Fruit fly (Drosophila melanogaster) whole organism, prepupa: ENCODE measurements around the gene CG42507.

Experiments
- Blimp-1 ChIP-seq: fragments of 200-800 bp; sonication (Bioruptor generic); optimal IDR thresholded peaks from 3 replicates; lab custom pipeline; 2017; ENCODE audit warnings: missing biosample characterization, missing genetic modification characterization, mild to moderate bottlenecking, moderate library complexity, missing genetic modification reagents
- CG10669 ChIP-seq: fragments of 200-800 bp; sonication (Bioruptor generic); optimal IDR thresholded peaks from 3 replicates; lab custom pipeline; 2018; ENCODE audit warnings: missing biosample characterization, mild to moderate bottlenecking, missing genetic modification characterization, moderate library complexity
- CG11294 ChIP-seq: fragments of 200-800 bp; sonication (Bioruptor generic); IDR thresholded peaks from 2 replicates; pipeline ENCODE4 v1.3.6; 2022; ENCODE audit warnings: missing biosample characterization, missing genetic modification characterization
- CG11762 ChIP-seq: fragments of 200-800 bp; sonication (Bioruptor generic); optimal IDR thresholded peaks from 3 replicates; lab custom pipeline; 2016; ENCODE audit warnings: missing biosample characterization, missing genetic modification characterization; ENCODE audit not compliant: insufficient read depth
- CG11902 ChIP-seq: fragments of 200-800 bp; sonication (Bioruptor generic); optimal IDR thresholded peaks from 3 replicates; lab custom pipeline; 2016; ENCODE audit warnings: missing biosample characterization, missing genetic modification characterization
- CG15336 ChIP-seq: fragments of 200-800 bp; sonication (Bioruptor generic); IDR thresholded peaks from 2 replicates; pipeline ENCODE4 v1.3.6; 2022; ENCODE audit warnings: missing biosample characterization, missing genetic modification characterization
- CG1621 ChIP-seq: fragments of 200-800 bp; sonication (Bioruptor generic); optimal IDR thresholded peaks from 3 replicates; lab custom pipeline; 2018; ENCODE audit warnings: missing biosample characterization, mild to moderate bottlenecking, missing genetic modification characterization
- CG16779 ChIP-seq: fragments of 200-800 bp; sonication (Bioruptor generic); optimal IDR thresholded peaks from 3 replicates; lab custom pipeline; 2017; ENCODE audit warnings: missing biosample characterization, mild to moderate bottlenecking, missing genetic modification characterization
- CG3032 ChIP-seq: fragments of 200-800 bp; optimal IDR thresholded peaks from 2 replicates; lab custom pipeline; 2019; ENCODE audit warnings: missing biosample characterization, mild to moderate bottlenecking, missing genetic modification characterization, moderate library complexity
- CG31627 ChIP-seq: fragments of 200-800 bp; sonication (Bioruptor generic); optimal IDR thresholded peaks from 3 replicates; lab custom pipeline; 2016; ENCODE audit warnings: missing biosample characterization, missing genetic modification characterization
- CG3919 ChIP-seq: fragments of 200-800 bp; sonication (Bioruptor generic); optimal IDR thresholded peaks from 3 replicates; lab custom pipeline; 2016; ENCODE audit warnings: missing biosample characterization, missing genetic modification characterization
- CG4318 ChIP-seq: fragments of 200-800 bp; sonication (Bioruptor generic); optimal IDR thresholded peaks from 3 replicates; lab custom pipeline; 2017; ENCODE audit warnings: missing biosample characterization, mild to moderate bottlenecking, missing genetic modification characterization
- CG6163 ChIP-seq: fragments of 200-800 bp; sonication (Bioruptor generic); IDR thresholded peaks from 3 replicates; pipeline ENCODE4 v1.3.6; 2022; ENCODE audit warnings: missing biosample characterization, missing genetic modification characterization
- CG6854 ChIP-seq: fragments of 200-800 bp; sonication (Bioruptor generic); optimal IDR thresholded peaks from 2 replicates; lab custom pipeline; 2017; ENCODE audit warnings: missing biosample characterization, mild to moderate bottlenecking, missing genetic modification characterization
- CG7368 ChIP-seq: fragments of 200-800 bp; sonication (Bioruptor generic); optimal IDR thresholded peaks from 3 replicates; lab custom pipeline; 2016; ENCODE audit warnings: missing biosample characterization, missing genetic modification characterization
- CG8119 ChIP-seq: fragments of 200-800 bp; sonication (Bioruptor generic); IDR thresholded peaks from 3 replicates; pipeline ENCODE4 v1.3.6; 2022; ENCODE audit warnings: missing biosample characterization, missing genetic modification characterization
- Eip75B ChIP-seq: fragments of 200-800 bp; sonication (Bioruptor generic); optimal IDR thresholded peaks from 3 replicates; lab custom pipeline; 2016; ENCODE audit warnings: missing biosample characterization, missing genetic modification characterization
- Eip78C ChIP-seq: fragments of 200-800 bp; sonication (Bioruptor generic); peaks from one replicate; lab custom pipeline; 2016; ENCODE audit warnings: missing biosample characterization, missing genetic modification characterization
- Ets21C ChIP-seq: fragments of 200-800 bp; sonication (Bioruptor generic); optimal IDR thresholded peaks from 3 replicates; lab custom pipeline; 2016; ENCODE audit warnings: missing biosample characterization, missing genetic modification characterization
- Ets96B ChIP-seq: fragments of 200-800 bp; optimal IDR thresholded peaks from 2 replicates; lab custom pipeline; 2019; ENCODE audit warnings: missing biosample characterization, mild to moderate bottlenecking, missing genetic modification characterization, moderate library complexity
- Hr39 ChIP-seq: fragments of 200-800 bp; sonication (Bioruptor generic); optimal IDR thresholded peaks from 2 replicates; lab custom pipeline; 2016; ENCODE audit warnings: missing biosample characterization, missing genetic modification characterization
- Hr4 ChIP-seq: fragments of 200-800 bp; sonication (Bioruptor generic); optimal IDR thresholded peaks from 3 replicates; lab custom pipeline; 2016; ENCODE audit warnings: missing biosample characterization, missing genetic modification characterization
- Lpt ChIP-seq: fragments of 200-800 bp; sonication (Bioruptor generic); optimal IDR thresholded peaks from 3 replicates; lab custom pipeline; 2016; ENCODE audit warnings: missing biosample characterization, missing genetic modification characterization
- OdsH ChIP-seq: fragments of 200-800 bp; sonication (Bioruptor generic); optimal IDR thresholded peaks from 3 replicates; lab custom pipeline; 2016; ENCODE audit warnings: missing biosample characterization, missing genetic modification characterization
- Smox ChIP-seq: fragments of 200-800 bp; sonication (Bioruptor generic); optimal IDR thresholded peaks from 3 replicates; lab custom pipeline; 2016; ENCODE audit warnings: missing biosample characterization, missing genetic modification characterization
- Sox102F ChIP-seq: fragments of 200-800 bp; sonication (Bioruptor generic); optimal IDR thresholded peaks from 2 replicates; lab custom pipeline; 2016; ENCODE audit warnings: missing biosample characterization, mild to moderate bottlenecking, missing genetic modification characterization
- Sox14 ChIP-seq: fragments of 200-800 bp; sonication (Bioruptor generic); optimal IDR thresholded peaks from 3 replicates; lab custom pipeline; 2016; ENCODE audit warnings: missing biosample characterization, missing genetic modification characterization
- Sox15 ChIP-seq: fragments of 200-800 bp; sonication (Bioruptor generic); optimal IDR thresholded peaks from 3 replicates; lab custom pipeline; 2016; ENCODE audit warnings: missing biosample characterization, missing genetic modification characterization
- achi ChIP-seq: fragments of 200-800 bp; sonication (Bioruptor generic); optimal IDR thresholded peaks from 3 replicates; lab custom pipeline; 2016; ENCODE audit warnings: missing biosample characterization, missing genetic modification characterization
- acj6 ChIP-seq: fragments of 200-800 bp; sonication (Bioruptor generic); optimal IDR thresholded peaks from 3 replicates; lab custom pipeline; 2016; ENCODE audit warnings: missing biosample characterization, missing genetic modification characterization
- cyc ChIP-seq: fragments of 200-800 bp; sonication (Bioruptor generic); optimal IDR thresholded peaks from 3 replicates; lab custom pipeline; 2016; ENCODE audit warnings: missing biosample characterization, missing genetic modification characterization
- dsx ChIP-seq: fragments of 200-800 bp; optimal IDR thresholded peaks from 3 replicates; lab custom pipeline; 2019; ENCODE audit warnings: missing biosample characterization, mild to moderate bottlenecking, missing genetic modification characterization, moderate library complexity; ENCODE audit not compliant: poor library complexity, severe bottlenecking
- eg ChIP-seq: fragments of 200-800 bp; sonication (Bioruptor generic); IDR thresholded peaks from 3 replicates; pipeline ENCODE4 v1.3.6; 2022; ENCODE audit warnings: missing biosample characterization, missing genetic modification characterization
- esn ChIP-seq: fragments of 200-800 bp; sonication (Bioruptor generic); optimal IDR thresholded peaks from 2 replicates; lab custom pipeline; 2016; ENCODE audit warnings: missing biosample characterization, mild to moderate bottlenecking, missing genetic modification characterization, moderate library complexity
- fd85E ChIP-seq: fragments of 200-800 bp; sonication (Bioruptor generic); optimal IDR thresholded peaks from 3 replicates; lab custom pipeline; 2016; ENCODE audit warnings: missing biosample characterization, missing genetic modification characterization
- fkh ChIP-seq: fragments of 200-800 bp; sonication (Bioruptor generic); optimal IDR thresholded peaks from 3 replicates; lab custom pipeline; 2017; ENCODE audit warnings: missing biosample characterization, mild to moderate bottlenecking, missing genetic modification characterization, moderate library complexity
- lz ChIP-seq: fragments of 200-800 bp; sonication (Bioruptor generic); optimal IDR thresholded peaks from 3 replicates; lab custom pipeline; 2016; ENCODE audit warnings: missing biosample characterization, missing genetic modification characterization
- net ChIP-seq: fragments of 200-800 bp; sonication (Bioruptor generic); optimal IDR thresholded peaks from 3 replicates; lab custom pipeline; 2016; ENCODE audit warnings: missing biosample characterization, missing genetic modification characterization
- pdm3 ChIP-seq: fragments of 200-800 bp; sonication (Bioruptor generic); optimal IDR thresholded peaks from 3 replicates; lab custom pipeline; 2016; ENCODE audit warnings: missing biosample characterization, missing genetic modification characterization
- salr ChIP-seq, 2 experiments: fragments of 200-800 bp; sonication (Bioruptor generic); optimal IDR thresholded peaks; 3 replicates each; lab custom pipeline; 2016 to 2018; ENCODE audit warnings: missing biosample characterization in 2 of 2, missing genetic modification characterization in 2 of 2, mild to moderate bottlenecking in 1 of 2
- spab ChIP-seq: fragments of 200-800 bp; sonication (Bioruptor generic); optimal IDR thresholded peaks from 2 replicates; lab custom pipeline; 2017; ENCODE audit warnings: missing biosample characterization, mild to moderate bottlenecking, missing genetic modification characterization, missing genetic modification reagents
- ss ChIP-seq, 2 experiments: fragments of 200-800 bp; sonication (Bioruptor generic); optimal IDR thresholded peaks; 2 replicates in 1 of 2; 3 replicates in 1 of 2; lab custom pipeline; 2017 to 2018; ENCODE audit warnings: mild to moderate bottlenecking in 2 of 2, missing biosample characterization in 2 of 2, missing genetic modification characterization in 2 of 2, moderate library complexity in 1 of 2
- svp ChIP-seq: fragments of 200-800 bp; sonication (Bioruptor generic); peaks from one replicate; lab custom pipeline; 2016; ENCODE audit warnings: missing biosample characterization, missing genetic modification characterization
- topi ChIP-seq: fragments of 200-800 bp; sonication (Bioruptor generic); optimal IDR thresholded peaks from 3 replicates; lab custom pipeline; 2016; ENCODE audit warnings: missing biosample characterization, missing genetic modification characterization
- vri ChIP-seq: fragments of 200-800 bp; sonication (Bioruptor generic); optimal IDR thresholded peaks from 3 replicates; lab custom pipeline; 2016; ENCODE audit warnings: missing biosample characterization, mild to moderate bottlenecking, missing genetic modification characterization

CG42507 gene

DNA sequence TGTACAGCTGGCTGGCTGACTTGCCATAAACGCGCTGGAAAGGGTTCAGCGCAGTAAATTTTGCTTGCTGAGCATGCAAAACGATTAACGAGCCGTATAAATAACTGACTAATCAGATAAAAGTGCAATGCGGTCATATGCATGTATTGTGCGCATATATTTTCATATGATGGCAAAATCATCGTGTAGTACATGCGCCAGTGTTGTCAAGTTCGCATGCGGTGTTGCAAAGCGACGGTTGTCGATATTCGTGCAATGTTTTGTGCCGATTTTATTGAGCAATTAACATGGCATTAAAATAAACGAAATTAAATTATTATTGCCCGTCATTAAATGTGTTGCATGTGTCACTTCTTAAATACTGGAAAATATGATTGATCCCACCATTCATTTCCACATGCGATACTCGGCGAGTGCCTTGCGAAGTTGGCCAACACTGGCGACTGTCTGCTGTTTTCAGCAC lies 32.4 kb upstream of the CG42507 start (continued):
- TF ChIP-seq CG7368 (peak; percentile 72), CG6854 (GFP tag; lab: Kevin White, UChicago) (peak; percentile 30), Sox15 (GFP tag; lab: Kevin White, UChicago) (peak; percentile 71), lz (GFP tag; lab: Kevin White, UChicago) (peak; percentile 88), pdm3 (peak; percentile 82), esn (GFP tag; lab: Kevin White, UChicago) (peak; percentile 87), CG1621 (tag; lab: Kevin White, UChicago) (no peak), Ets96B (tag; lab: Kevin White, UChicago) (peak; percentile 55), CG11762 (peak; percentile 78), Hr39 (GFP tag; lab: Kevin White, UChicago) (peak; percentile 90), Eip75B (GFP tag; lab: Kevin White, UChicago) (peak; percentile 83), vri (peak; percentile 78), Eip78C (GFP tag; lab: Kevin White, UChicago) (peak; percentile 93), CG3032 (peak; percentile 72), Sox102F (GFP tag; lab: Kevin White, UChicago) (peak; percentile 85), CG6163 (peak; percentile 73), cyc (GFP tag; lab: Kevin White, UChicago) (peak; percentile 88), fd85E (GFP tag; lab: Kevin White, UChicago) (peak; percentile 64), svp (peak; percentile 93), Hr4 (GFP tag; lab: Kevin White, UChicago) (peak; percentile 80), CG11294 (GFP tag; lab: Robert Waterston, UW) (peak; percentile 57; the same call in 1 of the 2 replicates)

- peak; percentile 39; the same call in 1 of the 3 replicates for TF ChIP-seq CG6163
- TF ChIP-seq CG31627 (GFP tag; lab: Kevin White, UChicago), result peak; percentile 26
- TF ChIP-seq Eip78C (GFP tag; lab: Kevin White, UChicago), result peak; percentile 56
- TF ChIP-seq svp, result no peak
Observed at dm6 chr3L:14789676-14790075, 31.9 kb upstream of the CG42507 start, which contains the start of gene Helz. Gene Helz (plus strand): TSS chr3L:14789935.

- peak; percentile 52; the same call in 2 of the 3 replicates for TF ChIP-seq CG6163
- peak; percentile 62 for TF ChIP-seq CG11902 (GFP tag; lab: Kevin White, UChicago)
- peak; percentile 14; the same call in 1 of the 2 replicates for TF ChIP-seq CG11294 (GFP tag; lab: Robert Waterston, UW)
- TF ChIP-seq net, result peak; percentile 73
- peak; percentile 66 for TF ChIP-seq CG7368
- peak; percentile 67 for TF ChIP-seq Smox (GFP tag; lab: Kevin White, UChicago)
- peak; percentile 59 for TF ChIP-seq Blimp-1
- peak; percentile 75 for TF ChIP-seq CG8119 (GFP tag; lab: Robert Waterston, UW)
- TF ChIP-seq fkh (GFP tag; lab: Kevin White, UChicago), result peak; percentile 91
- TF ChIP-seq CG3919 (GFP tag; lab: Kevin White, UChicago), result peak; percentile 66
- TF ChIP-seq CG16779 (tag; lab: Kevin White, UChicago), result no peak
- peak; percentile 84 for TF ChIP-seq acj6 (GFP tag; lab: Kevin White, UChicago)
- peak; percentile 13 to 82 for TF ChIP-seq salr (GFP tag; optimal IDR thresholded peaks at IDR 0.05; lab: Kevin White, UChicago)
- peak; percentile 83 for TF ChIP-seq svp
- peak; percentile 77 for TF ChIP-seq Ets96B (tag; lab: Kevin White, UChicago)
- peak; percentile 76 for TF ChIP-seq dsx
- peak; percentile 76 for TF ChIP-seq CG31627 (GFP tag; lab: Kevin White, UChicago)
- peak; percentile 86 for TF ChIP-seq OdsH (GFP tag; lab: Kevin White, UChicago)
- peak; percentile 76 for TF ChIP-seq eg
- peak; percentile 24 for TF ChIP-seq Lpt (GFP tag; lab: Kevin White, UChicago)
- TF ChIP-seq Eip78C (GFP tag; lab: Kevin White, UChicago), result peak; percentile 74
- peak; percentile 73 for TF ChIP-seq CG15336 (GFP tag; lab: Robert Waterston, UW)
- TF ChIP-seq CG6854 (GFP tag; lab: Kevin White, UChicago), result peak; percentile 22
- peak; percentile 58 for TF ChIP-seq Ets21C (GFP tag; lab: Kevin White, UChicago)
- TF ChIP-seq topi (GFP tag; lab: Kevin White, UChicago), result peak; percentile 25
- TF ChIP-seq CG3032, result peak; percentile 83
- peak; percentile 82 for TF ChIP-seq achi (GFP tag; lab: Kevin White, UChicago)
- TF ChIP-seq CG4318 (GFP tag; lab: Kevin White, UChicago), result peak; percentile 75
- peak; percentile 51 for TF ChIP-seq spab
- peak; percentile 64 for TF ChIP-seq Sox102F (GFP tag; lab: Kevin White, UChicago)
- peak; percentile 60 for TF ChIP-seq Sox14
- peak; percentile 64 for TF ChIP-seq CG10669 (GFP tag; lab: Kevin White, UChicago)
- TF ChIP-seq ss (GFP tag; optimal IDR thresholded peaks at IDR 0.05; lab: Kevin White, UChicago), result peak; percentile 41 to 65
- peak; percentile 68 for TF ChIP-seq cyc (GFP tag; lab: Kevin White, UChicago)
- peak; percentile 75 for TF ChIP-seq Hr39 (GFP tag; lab: Kevin White, UChicago)
Observed at dm6 chr3L:14786230-14786850, 28.6 kb upstream of the CG42507 start, which contains the start of the genes bmm and Tdrd3. Gene bmm (minus strand): TSS chr3L:14786412. Gene Tdrd3 (plus strand): TSS chr3L:14786791.
